Worm (Caenorhabditis elegans) whole organism, mixed stage, embryonic: ENCODE measurements around the gene oac-20.
"Not testable (repeated sequence)": the region's sequence is repeated elsewhere in the genome, so short reads cannot be mapped to it uniquely, and the experiment has no call there.

Source experiments
- M03D4.4 ChIP-seq: sonication (generic microtip); optimal IDR thresholded peaks from 2 replicates; lab custom pipeline; 2017; ENCODE audit warnings: mild to moderate bottlenecking, missing genetic modification characterization, missing compliant biosample characterization
- bed-3 ChIP-seq: fragments of 200-800 bp; sonication (Bioruptor generic); optimal IDR thresholded peaks from 3 replicates; lab custom pipeline; 2018; ENCODE audit warnings: mild to moderate bottlenecking, missing genetic modification characterization, moderate library complexity, missing compliant biosample characterization
- blmp-1 ChIP-seq: fragments of 150-350 bp; optimal IDR thresholded peaks from 2 replicates; lab custom pipeline; 2014; ENCODE audit warnings: missing biosample characterization, missing genetic modification characterization
- ceh-39 ChIP-seq: fragments of 150-350 bp; optimal IDR thresholded peaks from 2 replicates; lab custom pipeline; 2014; ENCODE audit warnings: missing biosample characterization, missing genetic modification characterization
- ceh-43 ChIP-seq: fragments of 200-800 bp; sonication (Bioruptor generic); optimal IDR thresholded peaks from 2 replicates; lab custom pipeline; 2018; ENCODE audit warnings: mild to moderate bottlenecking, missing genetic modification characterization, moderate library complexity, missing compliant biosample characterization
- ceh-83 ChIP-seq: fragments of 200-800 bp; sonication (Bioruptor generic); optimal IDR thresholded peaks from 2 replicates; lab custom pipeline; 2018; ENCODE audit warnings: mild to moderate bottlenecking, missing genetic modification characterization, missing compliant biosample characterization
- ces-1 ChIP-seq: fragments of 150-350 bp; optimal IDR thresholded peaks from 2 replicates; lab custom pipeline; 2014; ENCODE audit warnings: missing biosample characterization, missing genetic modification reagents, missing genetic modification characterization
- cnd-1 ChIP-seq: fragments of 200-800 bp; sonication (Bioruptor generic); optimal IDR thresholded peaks from 2 replicates; lab custom pipeline; 2018; ENCODE audit warnings: mild to moderate bottlenecking, missing genetic modification characterization, missing compliant biosample characterization
- elt-1 ChIP-seq: sonication (generic microtip); optimal IDR thresholded peaks from 2 replicates; lab custom pipeline; 2017; ENCODE audit warnings: missing genetic modification characterization, mild to moderate bottlenecking, missing compliant biosample characterization, antibody characterized with exemption, moderate library complexity, borderline replicate concordance; ENCODE audit not compliant: insufficient read depth
- elt-3 ChIP-seq: fragments of 150-350 bp; optimal IDR thresholded peaks from 2 replicates; lab custom pipeline; 2014; ENCODE audit warnings: missing biosample characterization, missing genetic modification characterization
- flh-1 ChIP-seq: fragments of 200-800 bp; sonication (Bioruptor generic); optimal IDR thresholded peaks from 2 replicates; lab custom pipeline; 2018; ENCODE audit warnings: mild to moderate bottlenecking, missing genetic modification characterization, moderate library complexity, missing compliant biosample characterization
- ham-2 ChIP-seq: fragments of 200-800 bp; sonication (Bioruptor generic); optimal IDR thresholded peaks from 2 replicates; lab custom pipeline; 2018; ENCODE audit warnings: mild to moderate bottlenecking, missing genetic modification characterization, missing compliant biosample characterization
- hlh-1 ChIP-seq: fragments of 150-350 bp; optimal IDR thresholded peaks from 2 replicates; lab custom pipeline; 2014; ENCODE audit warnings: missing biosample characterization, missing genetic modification reagents, missing genetic modification characterization
- lin-13 ChIP-seq: fragments of 150-350 bp; optimal IDR thresholded peaks from 2 replicates; lab custom pipeline; 2014; ENCODE audit warnings: missing biosample characterization, missing genetic modification characterization
- lin-32 ChIP-seq: fragments of 200-800 bp; sonication (Bioruptor generic); optimal IDR thresholded peaks from 2 replicates; lab custom pipeline; 2018; ENCODE audit warnings: mild to moderate bottlenecking, missing genetic modification characterization, missing compliant biosample characterization
- lsy-2 ChIP-seq: fragments of 150-350 bp; optimal IDR thresholded peaks from 2 replicates; lab custom pipeline; 2014; ENCODE audit warnings: missing biosample characterization, missing genetic modification characterization
- mls-2 ChIP-seq: sonication (generic microtip); optimal IDR thresholded peaks from 2 replicates; lab custom pipeline; 2016; ENCODE audit warnings: mild to moderate bottlenecking, missing genetic modification characterization, moderate library complexity, missing compliant biosample characterization
- nhr-12 ChIP-seq: fragments of 150-350 bp; optimal IDR thresholded peaks from 2 replicates; lab custom pipeline; 2014; ENCODE audit warnings: missing biosample characterization, missing genetic modification characterization
- nhr-2 ChIP-seq: fragments of 150-350 bp; optimal IDR thresholded peaks from 2 replicates; lab custom pipeline; 2014; ENCODE audit warnings: missing biosample characterization, missing genetic modification characterization
- nhr-237 ChIP-seq: fragments of 150-350 bp; optimal IDR thresholded peaks from 2 replicates; lab custom pipeline; 2014; ENCODE audit warnings: missing biosample characterization, missing genetic modification characterization
- pha-4 ChIP-seq: fragments of 150-350 bp; optimal IDR thresholded peaks from 2 replicates; lab custom pipeline; 2018; ENCODE audit warnings: missing biosample characterization, missing genetic modification reagents, missing genetic modification characterization
- sem-2 ChIP-seq: fragments of 200-800 bp; sonication (Bioruptor generic); optimal IDR thresholded peaks from 2 replicates; lab custom pipeline; 2018; ENCODE audit warnings: mild to moderate bottlenecking, missing genetic modification characterization, missing compliant biosample characterization
- snpc-4 ChIP-seq: fragments of 150-350 bp; optimal IDR thresholded peaks from 2 replicates; lab custom pipeline; 2014; ENCODE audit warnings: missing biosample characterization, missing genetic modification characterization
- tbx-8 ChIP-seq: fragments of 200-800 bp; sonication (Bioruptor generic); optimal IDR thresholded peaks from 2 replicates; lab custom pipeline; 2018; ENCODE audit warnings: mild to moderate bottlenecking, missing genetic modification characterization, moderate library complexity, missing compliant biosample characterization
- unc-120 ChIP-seq: sonication (generic microtip); optimal IDR thresholded peaks from 2 replicates; lab custom pipeline; 2017; ENCODE audit warnings: missing genetic modification characterization, missing compliant biosample characterization; ENCODE audit not compliant: poor library complexity, severe bottlenecking
- unc-39 ChIP-seq: fragments of 150-350 bp; optimal IDR thresholded peaks from 2 replicates; lab custom pipeline; 2014; ENCODE audit warnings: missing biosample characterization, missing genetic modification characterization
- unc-62 ChIP-seq: fragments of 150-350 bp; optimal IDR thresholded peaks from 2 replicates; lab custom pipeline; 2014; ENCODE audit warnings: missing biosample characterization, missing genetic modification reagents, missing genetic modification characterization
- zip-8 ChIP-seq: fragments of 150-350 bp; optimal IDR thresholded peaks from 2 replicates; lab custom pipeline; 2014; ENCODE audit warnings: missing biosample characterization, missing genetic modification characterization
- ztf-11 ChIP-seq: fragments of 150-350 bp; optimal IDR thresholded peaks from 2 replicates; lab custom pipeline; 2014; ENCODE audit warnings: missing biosample characterization, missing genetic modification characterization

Gene oac-20

DNA sequence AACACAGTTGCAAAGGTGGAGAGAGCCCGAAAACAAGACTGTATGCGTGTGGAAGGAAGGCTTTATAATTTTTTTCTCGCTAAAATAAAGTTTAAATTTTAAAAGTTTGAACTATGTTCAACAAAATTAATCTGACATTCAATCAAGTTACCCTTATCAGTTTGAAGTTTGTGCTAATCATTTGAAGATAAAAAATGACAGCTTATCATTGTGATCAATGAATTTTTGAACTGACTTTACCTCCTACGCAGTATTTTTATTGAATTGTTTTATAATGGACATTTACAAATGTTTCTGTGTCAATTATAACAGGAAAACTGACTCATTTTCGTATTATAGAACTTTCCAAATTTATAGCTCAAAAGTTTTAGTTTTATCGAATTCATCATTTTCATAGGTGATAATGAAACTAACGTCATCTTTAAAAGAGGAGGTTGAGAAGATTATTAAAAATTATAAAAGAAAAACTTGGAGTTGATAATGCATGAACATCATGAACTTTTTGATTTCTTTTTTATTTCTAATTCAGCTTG, at the start of gene oac-20:
oac-20 (plus strand) TSS at position 483 of the 533 bp plus-strand sequence.
- no peak for TF ChIP-seq ceh-39 (tag; lab: Kevin White, UChicago)
- no peak for TF ChIP-seq lin-13
- TF ChIP-seq lsy-2, result no peak
- no peak for TF ChIP-seq elt-3 (tag; lab: Kevin White, UChicago)
- no peak for TF ChIP-seq elt-1 (tag; lab: Kevin White, UChicago)
- no peak for TF ChIP-seq ces-1 (GFP tag; lab: Kevin White, UChicago)
- TF ChIP-seq nhr-12 (tag; lab: Kevin White, UChicago), result no peak

DNA sequence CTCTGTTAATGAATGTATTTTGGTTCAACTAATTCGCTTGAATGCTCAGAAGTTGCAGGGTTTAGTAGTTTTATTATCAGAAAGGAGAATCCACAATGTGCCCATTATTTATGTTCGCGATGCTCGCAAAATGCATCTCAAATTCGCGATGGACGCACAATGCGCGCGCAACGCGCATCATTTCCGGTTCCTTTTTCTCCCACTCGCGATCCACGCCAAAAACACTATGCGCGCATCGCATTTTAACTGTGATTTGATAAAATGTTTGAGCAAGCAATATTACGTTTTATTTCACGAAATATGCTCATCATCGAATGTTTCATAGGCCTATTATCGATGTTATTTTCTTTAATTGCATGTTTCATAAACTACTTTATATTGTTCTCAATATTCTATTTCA, 48.6 kb upstream of the oac-20 start, which contains the start of gene srbc-77:
srbc-77 (plus strand) TSS at position 301 of the 400 bp plus-strand sequence.
- TF ChIP-seq ceh-43 (GFP tag; lab: Kevin White, UChicago); snpc-4 (tag; lab: Kevin White, UChicago); hlh-1: not testable (repeated sequence)

- TF ChIP-seq sem-2 (GFP tag; lab: Kevin White, UChicago), result no peak
- no peak for TF ChIP-seq nhr-237
Observed at ce11 chrV:15932390-15932789, 46.1 kb upstream of the oac-20 start, which contains the start of gene srw-26. Gene srw-26 (minus strand): TSS chrV:15932490.

- no peak for TF ChIP-seq snpc-4 (tag; lab: Kevin White, UChicago)
- TF ChIP-seq ceh-83 (GFP tag; lab: Kevin White, UChicago), result no peak
- TF ChIP-seq unc-39 (tag; lab: Kevin White, UChicago), result no peak
- no peak for TF ChIP-seq ztf-11
- no peak for TF ChIP-seq nhr-2 (tag; lab: Kevin White, UChicago)
Observed at ce11 chrV:15940254-15940653, 38.3 kb upstream of the oac-20 start, which contains the start of gene srw-55. Gene srw-55 (minus strand): TSS chrV:15940354.

ce11 chrV:15943125-15943524, 35.4 kb upstream of the oac-20 start, which contains the start of gene srw-53:
Gene srw-53 (plus strand): TSS chrV:15943425.
- TF ChIP-seq ceh-39 (tag; lab: Kevin White, UChicago) (no peak), lin-32 (no peak), blmp-1 (tag; lab: Kevin White, UChicago) (no peak), unc-120 (no peak), ham-2 (GFP tag; lab: Kevin White, UChicago) (no peak), nhr-237 (no peak)
- TF ChIP-seq, all 35 proteins: peak for 0

DNA sequence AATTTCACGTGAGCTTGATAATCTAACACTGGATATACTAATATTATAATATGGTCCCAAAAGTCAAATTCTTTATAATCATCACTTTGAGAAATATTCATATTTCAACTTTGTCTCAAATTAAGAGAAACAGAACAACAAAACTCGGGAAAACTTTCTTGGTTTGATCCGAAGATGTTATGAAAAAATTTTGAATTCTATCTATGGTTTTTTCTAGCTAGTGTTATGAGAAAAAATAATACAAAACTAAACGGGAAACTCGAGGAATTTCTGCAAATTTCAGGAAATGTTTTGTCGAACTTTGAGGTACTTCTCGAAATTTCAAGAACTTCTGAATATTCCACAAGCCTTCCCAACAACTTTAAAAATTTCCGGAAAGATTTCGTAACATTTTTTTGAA, 27.6 kb upstream of the oac-20 start, which contains the start of gene srw-59:
srw-59 (minus strand) TSS at position 101 of the 400 bp plus-strand sequence.
- TF ChIP-seq tbx-8 (GFP tag; lab: Kevin White, UChicago) (no peak), ces-1 (GFP tag; lab: Kevin White, UChicago) (no peak), unc-39 (tag; lab: Kevin White, UChicago) (no peak), cnd-1 (no peak), ceh-43 (GFP tag; lab: Kevin White, UChicago) (no peak), zip-8 (tag; lab: Kevin White, UChicago) (no peak), pha-4 (tag; lab: Kevin White, UChicago) (no peak), lsy-2 (no peak), hlh-1 (no peak), snpc-4 (tag; lab: Kevin White, UChicago) (no peak), nhr-2 (tag; lab: Kevin White, UChicago) (no peak), unc-120 (no peak), M03D4.4 (tag; lab: Kevin White, UChicago) (no peak), unc-62 (no peak), mls-2 (tag; lab: Kevin White, UChicago) (no peak), nhr-237 (no peak), sem-2 (GFP tag; lab: Kevin White, UChicago) (no peak), bed-3 (GFP tag; lab: Kevin White, UChicago) (no peak), ham-2 (GFP tag; lab: Kevin White, UChicago) (no peak), flh-1 (GFP tag; lab: Kevin White, UChicago) (no peak)
